Worm (Caenorhabditis elegans) whole organism, L4/young adult: ENCODE data around the gene srj-53.

Experiments
- W03F9.2 ChIP-seq: fragments of 150-350 bp; optimal IDR thresholded peaks from 2 replicates; lab custom pipeline; 2014; ENCODE audit warnings: missing biosample characterization, missing genetic modification characterization
- dao-5 ChIP-seq: sonication (generic microtip); optimal IDR thresholded peaks from 2 replicates; lab custom pipeline; 2016; ENCODE audit warnings: missing genotype, missing genetic modification characterization, moderate library complexity, missing compliant biosample characterization
- him-1 ChIP-seq: sonication (generic microtip); optimal IDR thresholded peaks from 2 replicates; lab custom pipeline; 2016; ENCODE audit warnings: missing genotype, missing genetic modification reagents, missing genetic modification characterization, missing compliant biosample characterization

Gene srj-53

ce11 chrV:687384-687783 is 7.1 kb downstream of the srj-53 start, which contains the start of gene H25P19.1:
Gene H25P19.1 (plus strand): TSS chrV:687684.
- TF ChIP-seq him-1 = no peak

ce11 chrV:683858-684257 is 10.7 kb downstream of the srj-53 start, which contains the start of gene F31F4.1:
Gene F31F4.1 (plus strand): TSS chrV:684060.
- TF ChIP-seq dao-5 (tag; lab: Kevin White, UChicago) (no peak), him-1 (no peak), W03F9.2 (no peak)

DNA sequence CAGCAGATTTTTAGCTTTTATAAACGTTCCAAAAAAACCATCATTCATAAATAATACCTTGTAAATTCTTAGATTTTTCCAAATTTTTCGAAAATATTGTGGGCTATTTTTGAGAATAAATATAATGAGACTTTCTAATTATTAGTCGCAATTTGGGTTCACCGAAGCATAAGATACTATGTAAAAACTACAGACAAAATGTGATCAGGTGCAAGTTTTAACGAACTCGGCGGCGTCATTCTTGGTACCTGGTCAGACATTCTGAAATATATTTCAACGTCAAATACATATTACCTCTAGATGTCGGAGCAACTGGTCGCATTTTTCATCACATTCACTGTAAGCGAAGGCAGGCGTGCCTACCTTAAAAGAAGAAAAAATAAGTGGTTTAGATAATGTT is 12.5 kb downstream of the srj-53 start, which contains the start of gene srx-23:
srx-23 (plus strand) TSS at position 301 of the 400 bp plus-strand sequence.
- TF ChIP-seq him-1 (no peak), W03F9.2 (no peak), dao-5 (tag; lab: Kevin White, UChicago) (no peak)

DNA sequence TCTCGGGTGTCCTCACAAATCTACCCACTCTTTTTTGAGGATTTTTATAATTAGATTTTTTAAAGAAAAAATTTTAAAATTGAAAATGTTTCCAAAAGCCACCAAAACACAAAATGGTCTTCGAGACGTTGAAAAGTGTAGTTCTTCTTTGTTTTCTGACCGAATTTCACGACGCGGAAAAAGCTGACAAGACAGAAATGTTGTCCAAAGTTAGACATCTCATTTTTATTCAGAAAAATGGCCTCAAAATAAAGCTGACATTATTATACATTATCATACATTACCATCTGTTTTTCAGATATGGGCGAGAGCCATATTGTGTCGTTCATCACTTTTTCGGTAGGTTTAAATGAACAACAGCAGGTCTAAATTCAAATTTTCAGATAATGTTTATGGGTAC is 14.9 kb downstream of the srj-53 start, which contains the start of gene srx-22:
srx-22 (plus strand) TSS at position 301 of the 400 bp plus-strand sequence.
- TF ChIP-seq him-1 (no peak), dao-5 (tag; lab: Kevin White, UChicago) (no peak), W03F9.2 (no peak)

- TF ChIP-seq dao-5 (tag; lab: Kevin White, UChicago) (no peak), W03F9.2 (peak; percentile 4)
Observed at ce11 chrV:676550-677084, 17.9 kb downstream of the srj-53 start, which contains the start of the genes fbxa-72 and srx-21. Gene fbxa-72 (minus strand): TSS chrV:676753. Gene srx-21 (plus strand): TSS chrV:677034.

- TF ChIP-seq W03F9.2 (no peak), him-1 (no peak), dao-5 (tag; lab: Kevin White, UChicago) (no peak)
Observed at ce11 chrV:676090-676489, 18.4 kb downstream of the srj-53 start.

ce11 chrV:674213-674612 is 20.3 kb downstream of the srj-53 start, which contains the start of gene sru-25:
Gene sru-25 (minus strand): TSS chrV:674313.
- no peak for TF ChIP-seq dao-5 (tag; lab: Kevin White, UChicago)
- TF ChIP-seq him-1 = no peak
- TF ChIP-seq W03F9.2 = no peak

DNA sequence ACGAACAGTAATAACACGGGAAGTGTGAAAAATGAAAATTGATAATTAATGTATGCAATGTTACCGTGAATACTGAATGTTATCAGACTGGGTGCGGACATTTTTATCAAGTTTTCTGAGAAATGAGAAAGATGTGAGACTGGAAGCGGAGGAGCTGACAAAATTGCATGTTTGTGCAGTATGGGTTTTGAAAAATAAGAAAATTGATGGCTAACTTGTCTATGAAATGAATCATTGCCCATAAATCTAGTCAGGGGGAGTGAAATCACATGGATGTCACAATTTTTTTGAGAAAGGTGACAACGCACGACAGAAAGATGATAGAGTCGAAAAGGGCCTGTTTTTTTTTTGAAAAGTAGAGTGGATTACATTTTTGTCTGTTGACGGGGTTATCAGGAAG is 23.2 kb downstream of the srj-53 start, which contains the start of gene sru-24:
sru-24 (minus strand) TSS at position 101 of the 400 bp plus-strand sequence.
- no peak for TF ChIP-seq him-1
- TF ChIP-seq dao-5 (tag; lab: Kevin White, UChicago) = no peak
- TF ChIP-seq W03F9.2 = no peak

DNA sequence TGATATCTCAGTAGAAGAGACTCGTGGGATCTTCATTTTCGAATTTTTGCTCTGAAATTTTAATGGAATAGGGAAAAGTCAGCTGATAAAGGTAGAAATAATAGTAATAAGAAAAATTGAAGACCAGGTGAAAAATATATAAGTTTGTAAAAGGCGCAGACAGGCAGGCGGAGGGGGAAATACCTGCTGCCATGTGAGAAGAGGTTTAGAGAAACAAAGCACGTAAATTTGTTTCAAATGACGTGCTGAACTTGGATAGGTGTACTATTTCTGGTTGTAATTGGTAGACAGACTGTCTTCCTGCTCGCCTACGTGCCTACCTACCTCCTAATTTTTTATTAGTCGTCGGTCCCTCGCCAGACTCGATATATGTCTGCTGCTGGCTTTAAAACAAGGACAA is 27.1 kb downstream of the srj-53 start, which contains the start of gene nhr-180:
nhr-180 (minus strand) TSS at position 52 of the 400 bp plus-strand sequence.
- TF ChIP-seq W03F9.2 = no peak
- TF ChIP-seq him-1 = no peak
- TF ChIP-seq dao-5 (tag; lab: Kevin White, UChicago) = no peak

DNA sequence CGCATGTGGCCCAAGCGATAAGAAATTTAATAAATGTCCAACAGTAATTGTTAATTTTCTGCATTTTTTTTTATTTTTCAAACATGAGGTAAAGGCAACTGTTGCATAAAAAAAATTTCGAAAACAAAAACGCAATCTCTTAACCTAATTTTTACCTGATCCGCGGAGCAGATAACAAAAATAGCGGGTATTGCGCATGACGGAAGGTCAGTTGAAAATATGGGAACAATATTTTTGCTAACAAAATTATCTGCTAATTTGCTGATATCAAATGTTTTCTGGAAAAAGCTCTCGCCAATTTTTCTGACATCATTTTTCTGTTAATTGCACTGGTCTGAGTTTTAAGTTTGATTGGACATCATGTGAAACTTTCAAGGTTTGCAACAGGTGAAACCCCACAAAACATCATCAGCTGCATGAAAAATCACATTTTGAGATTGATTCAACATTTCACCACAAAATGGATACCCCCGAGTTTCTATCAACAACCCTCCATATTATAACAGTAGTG is 30.1 kb downstream of the srj-53 start, which contains the start of the genes F31F4.11 and srh-266:
F31F4.11 (minus strand) TSS at position 101 of the 511 bp plus-strand sequence.
srh-266 (plus strand) TSS at position 461 of the 511 bp plus-strand sequence.
- TF ChIP-seq W03F9.2 (no peak), him-1 (no peak), dao-5 (tag; lab: Kevin White, UChicago) (no peak)

ce11 chrV:660210-660609 is 34.3 kb downstream of the srj-53 start, which contains the start of gene F31F4.17:
Gene F31F4.17 (minus strand): TSS chrV:660310.
- TF ChIP-seq dao-5 (tag; lab: Kevin White, UChicago) = no peak
- TF ChIP-seq W03F9.2 = no peak
- no peak for TF ChIP-seq him-1

ce11 chrV:657678-658077 is 36.8 kb downstream of the srj-53 start, which contains the start of gene srh-246:
Gene srh-246 (minus strand): TSS chrV:657778.
- TF ChIP-seq W03F9.2 (no peak), him-1 (no peak), dao-5 (tag; lab: Kevin White, UChicago) (no peak)

DNA sequence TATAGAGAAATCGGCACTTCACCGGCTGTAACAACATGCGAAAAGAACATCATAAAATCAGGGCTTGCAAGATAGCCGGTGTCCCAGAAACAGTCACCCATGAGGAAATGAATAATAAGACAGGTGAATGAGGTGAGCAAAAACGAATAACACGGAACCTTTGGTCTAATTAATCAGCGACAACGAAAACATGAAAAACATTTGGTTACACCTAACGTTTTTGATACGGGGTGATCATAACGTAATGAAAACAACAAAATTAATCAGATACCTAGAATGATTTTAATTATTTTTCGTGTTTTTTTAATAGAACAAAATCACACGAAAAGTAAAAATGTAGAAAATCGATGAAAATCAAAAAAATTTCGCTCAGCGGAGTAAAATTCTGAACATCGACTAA is 38.7 kb downstream of the srj-53 start, which contains the start of gene srh-245:
srh-245 (minus strand) TSS at position 101 of the 400 bp plus-strand sequence.
- TF ChIP-seq dao-5 (tag; lab: Kevin White, UChicago) (no peak), W03F9.2 (no peak), him-1 (no peak)

ce11 chrV:654402-654801 is 40.1 kb downstream of the srj-53 start, which contains the start of gene srj-6:
Gene srj-6 (minus strand): TSS chrV:654502.
- no peak for TF ChIP-seq him-1
- TF ChIP-seq dao-5 (tag; lab: Kevin White, UChicago) = no peak
- TF ChIP-seq W03F9.2 = no peak

- TF ChIP-seq dao-5 (tag; lab: Kevin White, UChicago) (no peak), him-1 (no peak), W03F9.2 (no peak)
Observed at ce11 chrV:652940-653339, 41.6 kb downstream of the srj-53 start, which contains the start of gene srj-5. Gene srj-5 (minus strand): TSS chrV:653040.
